Fruit fly (Drosophila melanogaster): ENCODE data around the gene CCT1.
A peak's percentile ranks its signal among the peaks of the same experiment; 100 is the strongest.

The CCT1 gene

dm6 chr3R:22447874-22448254 lies 43.4 kb downstream of the CCT1 start, which contains the start of gene CG34376 (continued):
- TF ChIP-seq Camta (GFP tag; optimal IDR thresholded peaks at IDR 0.05): no peak
- no peak for TF ChIP-seq Oli (tag; optimal IDR thresholded peaks at IDR 0.05)
- peak; percentile 62 for TF ChIP-seq Rfx (GFP tag; IDR thresholded peaks at IDR 0.05)
- peak; percentile 89 for TF ChIP-seq sd (tag; optimal IDR thresholded peaks at IDR 0.05)
- TF ChIP-seq cas (GFP tag; IDR thresholded peaks at IDR 0.05): no peak
- TF ChIP-seq CkIIα-i1 (GFP tag; IDR thresholded peaks at IDR 0.05): no peak
- no peak for TF ChIP-seq shn (GFP tag; optimal IDR thresholded peaks at IDR 0.05)
- TF ChIP-seq CG30431 (GFP tag; optimal IDR thresholded peaks at IDR 0.05): peak; percentile 8
- TF ChIP-seq Jarid2 (GFP tag; optimal IDR thresholded peaks at IDR 0.05): peak; percentile 65
- no peak for TF ChIP-seq pnt (GFP tag; optimal IDR thresholded peaks at IDR 0.05)
- no peak for TF ChIP-seq CG8765 (GFP tag; IDR thresholded peaks at IDR 0.05)
- peak; percentile 9; the same call in 1 of the 2 replicates for TF ChIP-seq ranshi (GFP tag; IDR thresholded peaks at IDR 0.05)
- no peak for TF ChIP-seq yki (optimal IDR thresholded peaks at IDR 0.05)
- no peak for TF ChIP-seq pros (GFP tag; optimal IDR thresholded peaks at IDR 0.05)
- peak; percentile 18 for TF ChIP-seq scrt (GFP tag; optimal IDR thresholded peaks at IDR 0.05)
- no peak for TF ChIP-seq Ssrp (tag; optimal IDR thresholded peaks at IDR 0.05)
- peak; percentile 64; the same call in 1 of the 2 replicates for TF ChIP-seq aop (GFP tag; IDR thresholded peaks at IDR 0.05)
- TF ChIP-seq CG7271 (tag; optimal IDR thresholded peaks at IDR 0.05): no peak
- TF ChIP-seq Dad (GFP tag; optimal IDR thresholded peaks at IDR 0.05): no peak
- peak; percentile 41 for TF ChIP-seq CG14014 (GFP tag; IDR thresholded peaks at IDR 0.05)
- peak; percentile 78 for TF ChIP-seq NFAT (GFP tag; IDR thresholded peaks at IDR 0.05)
- peak; percentile 59 for TF ChIP-seq gsb (GFP tag; IDR thresholded peaks at IDR 0.05)
- no peak for TF ChIP-seq CG1832 (GFP tag; optimal IDR thresholded peaks at IDR 0.05)
- peak; percentile 36; the same call in 1 of the 2 replicates for TF ChIP-seq amos (GFP tag; IDR thresholded peaks at IDR 0.05; ENCODE audit: partially characterized antibody)
- TF ChIP-seq stwl (tag; optimal IDR thresholded peaks at IDR 0.05): peak; percentile 64
- no peak for TF ChIP-seq jumu (GFP tag; optimal IDR thresholded peaks at IDR 0.05)
- no peak for TF ChIP-seq maf-S (GFP tag; optimal IDR thresholded peaks at IDR 0.05)
- peak; percentile 34; the same call in 1 of the 2 replicates for TF ChIP-seq klu (GFP tag; IDR thresholded peaks at IDR 0.05)
- no peak for TF ChIP-seq Hr39 (optimal IDR thresholded peaks at IDR 0.05)
- peak; percentile 33 for TF ChIP-seq Lhr (GFP tag; optimal IDR thresholded peaks at IDR 0.05)
- TF ChIP-seq Max (GFP tag; optimal IDR thresholded peaks at IDR 0.05): no peak
- peak; percentile 65 for TF ChIP-seq MBD-R2 (GFP tag; IDR thresholded peaks at IDR 0.05)
- TF ChIP-seq Bdp1 (GFP tag; optimal IDR thresholded peaks at IDR 0.05): no peak
- TF ChIP-seq Nf-YB (GFP tag; optimal IDR thresholded peaks at IDR 0.05): no peak
- peak in 1 of 2 experiments; percentile 9 for TF ChIP-seq dpn (GFP tag; optimal IDR thresholded peaks at IDR 0.05)
- TF ChIP-seq Myb (GFP tag; optimal IDR thresholded peaks at IDR 0.05): peak; percentile 50
- TF ChIP-seq sr (GFP tag; IDR thresholded peaks at IDR 0.05): 0 out of 3 replicates have a peak, but pooled peaks have one; percentile 36
- no peak for TF ChIP-seq CG12236 (GFP tag; optimal IDR thresholded peaks at IDR 0.05)
- TF ChIP-seq Rx (GFP tag; IDR thresholded peaks at IDR 0.05): no peak
- TF ChIP-seq CG15073 (GFP tag; optimal IDR thresholded peaks at IDR 0.05): no peak
- TF ChIP-seq prd (optimal IDR thresholded peaks at IDR 0.05): no peak
- TF ChIP-seq prd (GFP tag; IDR thresholded peaks at IDR 0.05): 0 out of 3 replicates have a peak, but pooled peaks have one; percentile 4
- TF ChIP-seq CG14050 (GFP tag; IDR thresholded peaks at IDR 0.05): peak; percentile 59; the same call in 1 of the 3 replicates
- peak; percentile 49 for TF ChIP-seq CG3281 (GFP tag; optimal IDR thresholded peaks at IDR 0.05)
- TF ChIP-seq lmd (GFP tag; IDR thresholded peaks at IDR 0.05): peak; percentile 45
- peak; percentile 29 for TF ChIP-seq CG2712 (tag; optimal IDR thresholded peaks at IDR 0.05)
- TF ChIP-seq esg (GFP tag; conservative IDR thresholded peaks at IDR 0.05): 0 out of 2 replicates have a peak, but pooled peaks have one; percentile 7
- no peak for TF ChIP-seq HmgD (GFP tag; optimal IDR thresholded peaks at IDR 0.05)
- TF ChIP-seq CG17829 (tag; optimal IDR thresholded peaks at IDR 0.05): peak; percentile 30
- TF ChIP-seq H2.0 (GFP tag; IDR thresholded peaks at IDR 0.05): peak; percentile 47; the same call in 1 of the 2 replicates
- TF ChIP-seq ap (GFP tag; IDR thresholded peaks at IDR 0.05): 0 out of 2 replicates have a peak, but pooled peaks have one; percentile 35
- TF ChIP-seq CG10979 (tag; optimal IDR thresholded peaks at IDR 0.05): peak; percentile 2
- TF ChIP-seq CG17385 (GFP tag; optimal IDR thresholded peaks at IDR 0.05): peak; percentile 13
